Fruit fly (Drosophila melanogaster): ENCODE results near the gene Gnmt.
A peak's percentile ranks its signal among the peaks of the same experiment; 100 is the strongest.

The Gnmt gene

dm6 chr3R:12720344-12721200, 46.2 kb downstream of the Gnmt start:
- no peak for TF ChIP-seq cnc (optimal IDR thresholded peaks at IDR 0.05)
- TF ChIP-seq cic (GFP tag; optimal IDR thresholded peaks at IDR 0.05), result peak; percentile 70
- TF ChIP-seq Hr96 (GFP tag; optimal IDR thresholded peaks at IDR 0.05), result peak; percentile 14
- TF ChIP-seq Mnt (GFP tag; optimal IDR thresholded peaks at IDR 0.05), result peak; percentile 26
- no peak for TF ChIP-seq toe (GFP tag; optimal IDR thresholded peaks at IDR 0.05)
- TF ChIP-seq kay (GFP tag; ENCODE audit: borderline replicate concordance), result peak; percentile 94
- no peak for TF ChIP-seq CG1620 (GFP tag; optimal IDR thresholded peaks at IDR 0.05)
- TF ChIP-seq CG5204 (GFP tag; optimal IDR thresholded peaks at IDR 0.05), result peak; percentile 23

dm6 chr3R:12722392-12722914, 48.0 kb downstream of the Gnmt start, which contains the start of gene Men:
Gene Men (minus strand): TSS chr3R:12722442.
- peak; percentile 19 for TF ChIP-seq CG14711 (tag; optimal IDR thresholded peaks at IDR 0.05)
- no peak for TF ChIP-seq Crg-1 (GFP tag; optimal IDR thresholded peaks at IDR 0.05)
- TF ChIP-seq Hr96 (GFP tag; optimal IDR thresholded peaks at IDR 0.05), result no peak
- peak; percentile 45 for TF ChIP-seq bab1 (GFP tag; optimal IDR thresholded peaks at IDR 0.05)
- peak; percentile 31 for TF ChIP-seq tj (GFP tag; optimal IDR thresholded peaks at IDR 0.05)
- TF ChIP-seq cnc (optimal IDR thresholded peaks at IDR 0.05), result no peak
- no peak for TF ChIP-seq CG11617 (GFP tag; optimal IDR thresholded peaks at IDR 0.05)
- TF ChIP-seq CG12768 (GFP tag; optimal IDR thresholded peaks at IDR 0.05), result no peak
- no peak for TF ChIP-seq CG33017 (tag; optimal IDR thresholded peaks at IDR 0.05)
- no peak for TF ChIP-seq ovo (GFP tag; optimal IDR thresholded peaks at IDR 0.05)
- TF ChIP-seq Clk (GFP tag; optimal IDR thresholded peaks at IDR 0.05), result no peak
- TF ChIP-seq CG7045 (GFP tag; optimal IDR thresholded peaks at IDR 0.05), result peak; percentile 31
- TF ChIP-seq CG7101 (tag; optimal IDR thresholded peaks at IDR 0.05), result peak; percentile 59
- TF ChIP-seq CG5204 (GFP tag; optimal IDR thresholded peaks at IDR 0.05), result peak; percentile 22
- TF ChIP-seq cic (GFP tag; optimal IDR thresholded peaks at IDR 0.05), result no peak

dm6 chr3R:12723759-12724158, 49.4 kb downstream of the Gnmt start:
- TF ChIP-seq ovo (GFP tag; optimal IDR thresholded peaks at IDR 0.05) (peak; percentile 63), CG12768 (GFP tag; optimal IDR thresholded peaks at IDR 0.05) (no peak), CG7101 (tag; optimal IDR thresholded peaks at IDR 0.05) (peak; percentile 30), CG5204 (GFP tag; optimal IDR thresholded peaks at IDR 0.05) (no peak), CG14711 (tag; optimal IDR thresholded peaks at IDR 0.05) (no peak), pad (GFP tag; optimal IDR thresholded peaks at IDR 0.05) (no peak), cnc (optimal IDR thresholded peaks at IDR 0.05) (no peak), Hr96 (GFP tag; optimal IDR thresholded peaks at IDR 0.05) (no peak), Crg-1 (GFP tag; optimal IDR thresholded peaks at IDR 0.05) (peak; percentile 11), CG33017 (tag; optimal IDR thresholded peaks at IDR 0.05) (no peak), toe (GFP tag; optimal IDR thresholded peaks at IDR 0.05) (no peak), kay (GFP tag; ENCODE audit: borderline replicate concordance) (peak; percentile 3), CG1620 (GFP tag; optimal IDR thresholded peaks at IDR 0.05) (peak; percentile 6), CG11617 (GFP tag; optimal IDR thresholded peaks at IDR 0.05) (no peak), cic (GFP tag; optimal IDR thresholded peaks at IDR 0.05) (no peak), tj (GFP tag; optimal IDR thresholded peaks at IDR 0.05) (no peak), bab1 (GFP tag; optimal IDR thresholded peaks at IDR 0.05) (peak; percentile 31), Clk (GFP tag; optimal IDR thresholded peaks at IDR 0.05) (no peak)

Measured in whole organism, adult.